Worm (Caenorhabditis elegans): ENCODE data around the gene T06C12.11.
"Not testable (repeated sequence)": the region's sequence is repeated elsewhere in the genome, so short reads cannot be mapped to it uniquely, and the experiment has no call there.

Gene T06C12.11

ce11 chrV:15928325-15928724 is 35.5 kb downstream of the T06C12.11 start, which contains the start of gene pzf-1:
pzf-1 (minus strand) TSS chrV:15928425.
- TF ChIP-seq nhr-12 (tag; optimal IDR thresholded peaks at IDR 0.05), result no peak
- TF ChIP-seq elt-3 (tag; optimal IDR thresholded peaks at IDR 0.05), result no peak
- TF ChIP-seq nhr-90 (tag; optimal IDR thresholded peaks at IDR 0.05; ENCODE audit: poor library complexity), result no peak
- TF ChIP-seq egl-13 (tag; optimal IDR thresholded peaks at IDR 0.05), result no peak
- no peak for TF ChIP-seq ceh-88 (GFP tag; IDR thresholded peaks at IDR 0.05)
- TF ChIP-seq hlh-4 (tag; optimal IDR thresholded peaks at IDR 0.05), result no peak

- not testable (repeated sequence) for TF ChIP-seq lin-13 (GFP tag; optimal IDR thresholded peaks at IDR 0.05); isw-1 (GFP tag; IDR thresholded peaks at IDR 0.05); ama-1 (optimal IDR thresholded peaks at IDR 0.05)
These were observed 37.1 kb downstream of the T06C12.11 start, which contains the start of gene srbc-77 for ce11 chrV:15929882-15930281. srbc-77 (plus strand) TSS chrV:15930182.

DNA sequence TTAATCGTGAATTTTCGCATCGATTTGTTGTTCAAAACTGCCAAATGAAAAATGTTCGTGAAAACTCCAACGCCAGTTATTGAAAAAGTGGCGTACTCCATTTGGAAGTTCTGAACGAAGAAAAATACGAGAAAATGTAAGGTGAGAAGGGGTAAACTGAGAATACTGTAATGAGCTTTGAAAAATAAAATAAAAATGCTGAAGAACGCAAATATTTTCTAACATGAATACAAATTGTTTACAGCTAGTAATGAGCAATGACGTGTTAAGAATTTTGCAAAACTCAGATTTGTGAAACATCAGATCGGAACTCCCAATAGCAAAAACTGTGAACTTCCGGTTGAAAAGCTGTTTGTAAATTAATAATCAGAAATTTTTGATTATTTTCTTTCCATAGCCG is 39.6 kb downstream of the T06C12.11 start, which contains the start of gene srw-26:
Gene srw-26 (minus strand): TSS at position 101 of the 400 bp plus-strand sequence.
- TF ChIP-seq egl-27 (tag; optimal IDR thresholded peaks at IDR 0.05) (no peak), elt-2 (tag; optimal IDR thresholded peaks at IDR 0.05) (no peak), aha-1 (tag; optimal IDR thresholded peaks at IDR 0.05) (no peak), sox-4 (tag; optimal IDR thresholded peaks at IDR 0.05) (no peak), unc-86 (tag; optimal IDR thresholded peaks at IDR 0.05) (no peak), lin-15B (tag; optimal IDR thresholded peaks at IDR 0.05) (no peak), ceh-63 (GFP tag; optimal IDR thresholded peaks at IDR 0.05) (no peak), ztf-4 (tag; optimal IDR thresholded peaks at IDR 0.05) (no peak), nhr-11 (tag; optimal IDR thresholded peaks at IDR 0.05) (no peak), C16A3.4 (tag; optimal IDR thresholded peaks at IDR 0.05) (no peak), ets-5 (GFP tag; IDR thresholded peaks at IDR 0.05) (no peak), egl-13 (tag; optimal IDR thresholded peaks at IDR 0.05) (no peak)

- TF ChIP-seq hlh-4 (tag; optimal IDR thresholded peaks at IDR 0.05), result no peak
- TF ChIP-seq vab-15 (tag; optimal IDR thresholded peaks at IDR 0.05), result no peak
- TF ChIP-seq nhr-90 (tag; optimal IDR thresholded peaks at IDR 0.05; ENCODE audit: poor library complexity), result no peak
- no peak for TF ChIP-seq snpc-4 (tag; optimal IDR thresholded peaks at IDR 0.05)
- no peak for TF ChIP-seq tlp-1 (tag; optimal IDR thresholded peaks at IDR 0.05)
- TF ChIP-seq pqm-1 (tag; optimal IDR thresholded peaks at IDR 0.05), result no peak
- no peak for TF ChIP-seq irx-1 (tag; optimal IDR thresholded peaks at IDR 0.05)
- no peak for TF ChIP-seq lir-3 (tag; optimal IDR thresholded peaks at IDR 0.05; ENCODE audit: poor library complexity)
- TF ChIP-seq efl-1 (optimal IDR thresholded peaks at IDR 0.05), result no peak
- TF ChIP-seq efl-1 (GFP tag; optimal IDR thresholded peaks at IDR 0.05 in 1 of 2), result no peak
- TF ChIP-seq lin-14 (GFP tag; optimal IDR thresholded peaks at IDR 0.05), result no peak
- TF ChIP-seq rnt-1 (tag; optimal IDR thresholded peaks at IDR 0.05), result no peak
- no peak for TF ChIP-seq zip-4 (GFP tag; optimal IDR thresholded peaks at IDR 0.05)
- no peak for TF ChIP-seq egl-13 (tag; optimal IDR thresholded peaks at IDR 0.05)
- TF ChIP-seq lin-35 (GFP tag; optimal IDR thresholded peaks at IDR 0.05), result no peak
- no peak for TF ChIP-seq blmp-1 (tag; optimal IDR thresholded peaks at IDR 0.05)
These were observed 47.5 kb downstream of the T06C12.11 start, which contains the start of gene srw-55 for ce11 chrV:15940254-15940653. srw-55 (minus strand) TSS chrV:15940354.

- no peak for TF ChIP-seq ets-5 (GFP tag; IDR thresholded peaks at IDR 0.05)
- no peak for TF ChIP-seq nhr-77 (tag; optimal IDR thresholded peaks at IDR 0.05)
- no peak for TF ChIP-seq ces-1 (GFP tag; optimal IDR thresholded peaks at IDR 0.05)
- TF ChIP-seq nhr-90 (tag; optimal IDR thresholded peaks at IDR 0.05; ENCODE audit: poor library complexity), result no peak
- TF ChIP-seq vab-15 (tag; optimal IDR thresholded peaks at IDR 0.05), result no peak
- no peak for TF ChIP-seq efl-1 (optimal IDR thresholded peaks at IDR 0.05)
- TF ChIP-seq efl-1 (GFP tag; optimal IDR thresholded peaks at IDR 0.05 in 1 of 2), result no peak
- TF ChIP-seq nhr-237 (tag; optimal IDR thresholded peaks at IDR 0.05), result no peak
- no peak for TF ChIP-seq unc-130 (tag; optimal IDR thresholded peaks at IDR 0.05)
- no peak for TF ChIP-seq lsy-2 (tag; optimal IDR thresholded peaks at IDR 0.05)
- no peak for TF ChIP-seq mab-9 (GFP tag; IDR thresholded peaks at IDR 0.05)
These were observed 50.3 kb downstream of the T06C12.11 start, which contains the start of gene srw-53 for ce11 chrV:15943125-15943524. srw-53 (plus strand) TSS chrV:15943425.

Measured in whole organism, L1 larva.